Worm (Caenorhabditis elegans) whole organism, young adult: Measurements from ENCODE around the gene sek-6.

ENCODE experiments used
- B0035.1 ChIP-seq: sonication (generic microtip); optimal IDR thresholded peaks from 2 replicates; lab custom pipeline; 2016; ENCODE audit warnings: missing genetic modification characterization, mild to moderate bottlenecking, missing compliant biosample characterization, missing genotype, missing genetic modification reagents
- F37B4.10 ChIP-seq: fragments of 200-800 bp; sonication (Bioruptor generic); IDR thresholded peaks from 2 replicates; pipeline ENCODE4 v1.3.6; 2022; ENCODE audit warnings: missing genetic modification characterization, missing compliant biosample characterization
- F49E8.2 ChIP-seq: sonication (generic microtip); optimal IDR thresholded peaks from 3 replicates; lab custom pipeline; 2017; ENCODE audit warnings: missing genetic modification characterization, mild to moderate bottlenecking, missing compliant biosample characterization, antibody characterized with exemption, moderate library complexity; ENCODE audit not compliant: insufficient read depth
- F55B11.4 ChIP-seq: sonication (generic microtip); optimal IDR thresholded peaks from 2 replicates; lab custom pipeline; 2016; ENCODE audit warnings: missing compliant biosample characterization, missing genetic modification characterization, borderline replicate concordance; ENCODE audit not compliant: insufficient read depth
- K11D2.4 ChIP-seq: fragments of 200-800 bp; sonication (Bioruptor generic); IDR thresholded peaks from 2 replicates; pipeline ENCODE4 v1.3.6; 2022; ENCODE audit warnings: missing genetic modification reagents, missing genetic modification characterization, missing compliant biosample characterization
- Y56A3A.18 ChIP-seq: fragments of 200-800 bp; sonication (Bioruptor generic); IDR thresholded peaks from 2 replicates; pipeline ENCODE4 v1.3.6; 2022; ENCODE audit warnings: missing genetic modification reagents, missing genetic modification characterization, missing compliant biosample characterization
- Y95B8A.8 ChIP-seq: fragments of 200-800 bp; sonication (Bioruptor generic); IDR thresholded peaks from 2 replicates; pipeline ENCODE4 v1.3.6; 2022; ENCODE audit warnings: missing genetic modification reagents, missing genetic modification characterization, missing compliant biosample characterization
- ama-1 ChIP-seq, 3 experiments: fragments of 150-350 bp in 1 of 3; sonication (generic microtip) in 2 of 3; optimal IDR thresholded peaks; 2 replicates each; lab custom pipeline; 2014 to 2018; ENCODE audit warnings: missing biosample characterization in 2 of 3, missing genetic modification characterization in 2 of 3, missing genetic modification reagents in 2 of 3
- athp-1 ChIP-seq: sonication (generic microtip); optimal IDR thresholded peaks from 2 replicates; lab custom pipeline; 2017; ENCODE audit warnings: mild to moderate bottlenecking, missing genetic modification characterization, missing compliant biosample characterization
- attf-3 ChIP-seq: fragments of 200-800 bp; sonication (Bioruptor generic); conservative IDR thresholded peaks from 2 replicates; pipeline ENCODE4 v1.3.6; 2022; ENCODE audit warnings: missing genetic modification reagents, missing genetic modification characterization, missing compliant biosample characterization
- dox-1 ChIP-seq: fragments of 200-800 bp; sonication (Bioruptor generic); IDR thresholded peaks from 2 replicates; pipeline ENCODE4 v1.3.6; 2022; ENCODE audit warnings: missing genetic modification reagents, missing genetic modification characterization, missing compliant biosample characterization
- egl-18 ChIP-seq: fragments of 200-800 bp; sonication (Bioruptor generic); IDR thresholded peaks from 2 replicates; pipeline ENCODE4 v1.3.6; 2022; ENCODE audit warnings: missing genetic modification reagents, missing genetic modification characterization, missing compliant biosample characterization
- egrh-3 ChIP-seq: fragments of 200-800 bp; sonication (Bioruptor generic); IDR thresholded peaks from 2 replicates; pipeline ENCODE4 v1.3.6; 2022; ENCODE audit warnings: missing genetic modification reagents, missing genetic modification characterization, missing compliant biosample characterization
- hmg-20 ChIP-seq: fragments of 200-800 bp; sonication (Bioruptor generic); IDR thresholded peaks from 2 replicates; pipeline ENCODE4 v1.3.6; 2022; ENCODE audit warnings: missing genetic modification reagents, missing genetic modification characterization, missing compliant biosample characterization
- hsf-1 ChIP-seq: fragments of 200-800 bp; sonication (Bioruptor generic); IDR thresholded peaks from 2 replicates; pipeline ENCODE4 v1.3.6; 2022; ENCODE audit warnings: missing genetic modification reagents, missing genetic modification characterization, missing compliant biosample characterization
- lsy-27 ChIP-seq: sonication (generic microtip); optimal IDR thresholded peaks from 2 replicates; lab custom pipeline; 2017; ENCODE audit warnings: missing genetic modification characterization, mild to moderate bottlenecking, missing compliant biosample characterization, antibody characterized with exemption, missing genotype, borderline replicate concordance; ENCODE audit not compliant: insufficient read depth
- mes-4 ChIP-seq: sonication (generic microtip); optimal IDR thresholded peaks from 2 replicates; lab custom pipeline; 2016; ENCODE audit warnings: missing genotype, missing genetic modification characterization, missing compliant biosample characterization
- nfya-2 ChIP-seq: fragments of 200-800 bp; sonication (Bioruptor generic); IDR thresholded peaks from 2 replicates; pipeline ENCODE4 v1.3.6; 2022; ENCODE audit warnings: missing genetic modification reagents, missing genetic modification characterization, missing compliant biosample characterization
- snpc-1.1 ChIP-seq: sonication (generic microtip); optimal IDR thresholded peaks from 2 replicates; lab custom pipeline; 2017; ENCODE audit warnings: missing genetic modification characterization, mild to moderate bottlenecking, missing compliant biosample characterization, antibody characterized with exemption, moderate library complexity, missing genotype, missing genetic modification reagents; ENCODE audit not compliant: insufficient read depth
- zfh-2 ChIP-seq: fragments of 200-800 bp; sonication (Bioruptor generic); conservative IDR thresholded peaks from 2 replicates; pipeline ENCODE4 v1.3.6; 2022; ENCODE audit warnings: missing genetic modification reagents, missing genetic modification characterization, missing compliant biosample characterization
- ztf-18 ChIP-seq: sonication (generic microtip); optimal IDR thresholded peaks from 2 replicates; lab custom pipeline; 2016; ENCODE audit warnings: missing genotype, mild to moderate bottlenecking, missing genetic modification characterization, missing compliant biosample characterization
- ztf-3 ChIP-seq: fragments of 200-800 bp; sonication (Bioruptor generic); optimal IDR thresholded peaks from 2 replicates; lab custom pipeline; 2018; ENCODE audit warnings: mild to moderate bottlenecking, missing genetic modification characterization, missing compliant biosample characterization

sek-6 gene

DNA sequence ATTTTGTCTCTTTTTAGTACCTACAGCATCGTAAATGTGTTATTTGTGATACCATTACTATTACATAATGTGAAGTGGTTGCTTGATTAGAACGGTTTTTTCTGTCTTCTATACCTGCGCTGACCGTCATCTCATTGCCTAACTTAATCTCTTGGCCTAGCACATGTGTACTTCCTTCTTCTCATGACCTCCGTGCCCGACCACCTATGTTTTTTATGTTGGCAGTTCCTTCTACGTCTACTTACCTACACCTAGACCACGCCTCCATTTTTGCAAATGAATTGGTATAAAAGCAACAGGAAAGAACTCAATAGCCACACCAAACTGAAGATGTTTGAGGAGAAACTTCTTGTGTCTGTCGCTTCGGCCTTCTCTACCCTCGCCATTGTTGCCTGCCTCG lies 46.3 kb downstream of the sek-6 start, which contains the start of gene col-176:
col-176 (plus strand) TSS at position 301 of the 400 bp plus-strand sequence.
- no peak for TF ChIP-seq hsf-1 (GFP tag; lab: Robert Waterston, UW)

ce11 chrX:10078089-10078488 lies 47.1 kb downstream of the sek-6 start:
- TF ChIP-seq ztf-3 (GFP tag; lab: Kevin White, UChicago) (no peak), F37B4.10 (GFP tag; lab: Robert Waterston, UW) (0 out of 2 replicates have a peak, but pooled peaks have one; percentile 60), attf-3 (GFP tag; lab: Robert Waterston, UW) (no peak), dox-1 (GFP tag; lab: Robert Waterston, UW) (peak; percentile 43; the same call in 1 of the 2 replicates), egrh-3 (GFP tag; lab: Robert Waterston, UW) (peak; percentile 96), Y95B8A.8 (GFP tag; lab: Robert Waterston, UW) (no peak), zfh-2 (GFP tag; lab: Robert Waterston, UW) (peak; percentile 94), mes-4 (tag; lab: Kevin White, UChicago) (peak; percentile 0)

DNA sequence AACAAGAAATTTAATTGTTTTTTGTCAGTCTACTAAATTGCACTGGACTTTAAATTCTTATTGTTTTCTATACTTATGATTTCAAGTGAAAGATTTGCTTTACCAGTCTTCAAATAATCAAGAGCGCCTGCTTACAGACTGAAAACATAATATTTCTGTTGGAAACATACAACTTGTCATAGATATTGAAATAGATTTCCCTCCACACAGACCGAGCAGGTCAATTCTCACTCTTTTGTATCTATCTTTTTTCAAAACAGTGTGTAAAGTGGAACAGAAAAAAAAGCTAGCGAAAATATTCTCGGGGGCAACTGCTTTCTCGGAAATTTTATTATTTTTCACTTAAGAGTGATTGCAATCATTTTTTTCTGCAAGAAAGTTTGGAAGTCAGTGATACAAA lies 47.7 kb downstream of the sek-6 start:
- TF ChIP-seq zfh-2 (GFP tag; lab: Robert Waterston, UW) (no peak), lsy-27 (no peak)

- no peak for TF ChIP-seq ztf-18
- peak; percentile 55 for TF ChIP-seq zfh-2 (GFP tag; lab: Robert Waterston, UW)
- no peak for TF ChIP-seq egl-18 (GFP tag; lab: Robert Waterston, UW)
- no peak for TF ChIP-seq dox-1 (GFP tag; lab: Robert Waterston, UW)
- TF ChIP-seq athp-1 (tag; lab: Kevin White, UChicago): no peak
- TF ChIP-seq, all 124 proteins: peak for 1
Measured at ce11 chrX:10079230-10079629, 48.3 kb downstream of the sek-6 start.

DNA sequence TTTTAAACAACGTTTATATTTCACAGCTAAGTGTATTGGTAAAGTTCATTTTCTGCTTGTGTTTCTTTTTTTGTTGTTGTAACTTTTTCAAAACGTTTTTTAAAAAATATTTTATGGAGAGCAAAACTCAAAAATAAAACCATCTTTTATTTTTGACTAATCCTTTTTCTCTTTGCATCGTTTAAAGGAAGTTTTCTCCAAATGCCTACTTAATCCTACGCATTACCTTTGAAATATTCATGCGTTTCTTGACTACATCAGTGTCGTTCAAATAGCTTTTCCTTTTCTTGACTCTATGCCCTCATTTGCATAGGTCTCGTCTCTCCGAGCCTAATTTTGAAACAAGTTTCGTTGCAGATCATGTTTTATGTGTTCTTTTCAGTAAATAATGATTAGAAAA lies 50.1 kb downstream of the sek-6 start:
- TF ChIP-seq hmg-20 (GFP tag; lab: Robert Waterston, UW) (no peak), ama-1 (optimal IDR thresholded peaks at IDR 0.05; lab: Kevin White, UChicago) (no peak), ama-1 (GFP tag; optimal IDR thresholded peaks at IDR 0.05; lab: Kevin White, UChicago) (no peak), F55B11.4 (tag; lab: Kevin White, UChicago) (no peak), Y56A3A.18 (no peak), snpc-1.1 (tag; lab: Kevin White, UChicago) (no peak), F49E8.2 (tag; lab: Kevin White, UChicago) (no peak), K11D2.4 (GFP tag; lab: Robert Waterston, UW) (no peak), B0035.1 (tag; lab: Kevin White, UChicago) (no peak), nfya-2 (GFP tag; lab: Robert Waterston, UW) (no peak)
- TF ChIP-seq, all 124 proteins: peak for 0
